Worm (Caenorhabditis elegans): ENCODE measurements around the gene T23B5.6.

T23B5.6 gene

ce11 chrIV:12632430-12632829, 44.6 kb downstream of the T23B5.6 start:
- TF ChIP-seq nhr-28 (tag; optimal IDR thresholded peaks at IDR 0.05) (peak; percentile 67), T26A8.4 (GFP tag; IDR thresholded peaks at IDR 0.05) (no peak), hmg-1.1 (GFP tag; IDR thresholded peaks at IDR 0.05) (0 out of 2 replicates have a peak, but pooled peaks have one; percentile 21), lsy-2 (tag; optimal IDR thresholded peaks at IDR 0.05) (peak in 1 of 2 experiments; percentile 36), hlh-30 (tag; optimal IDR thresholded peaks at IDR 0.05; ENCODE audit: insufficient read depth) (peak; percentile 15), T20F7.1 (GFP tag; optimal IDR thresholded peaks at IDR 0.05) (no peak), dpl-1 (GFP tag; optimal IDR thresholded peaks at IDR 0.05) (peak; percentile 14)

- TF ChIP-seq madf-9 (GFP tag; conservative IDR thresholded peaks at IDR 0.05) (no peak), mes-2 (tag; optimal IDR thresholded peaks at IDR 0.05; ENCODE audit: poor library complexity, severe bottlenecking) (no peak), unc-62 (GFP tag; optimal IDR thresholded peaks at IDR 0.05 in 1 of 2) (no peak), unc-62 (tag; optimal IDR thresholded peaks at IDR 0.05) (no peak), nhr-42 (GFP tag; IDR thresholded peaks at IDR 0.05) (no peak), mdt-29 (GFP tag; IDR thresholded peaks at IDR 0.05) (no peak), ZK337.2 (GFP tag; IDR thresholded peaks at IDR 0.05) (no peak), ztf-11 (tag; optimal IDR thresholded peaks at IDR 0.05) (no peak), snpc-4 (tag; optimal IDR thresholded peaks at IDR 0.05) (no peak), F37D6.2 (tag; optimal IDR thresholded peaks at IDR 0.05) (no peak), egl-43 (GFP tag; IDR thresholded peaks at IDR 0.05) (no peak), dmd-8 (GFP tag; IDR thresholded peaks at IDR 0.05) (no peak), lin-1 (GFP tag; IDR thresholded peaks at IDR 0.05) (no peak), nhr-76 (tag; optimal IDR thresholded peaks at IDR 0.05) (no peak), ceh-62 (tag; optimal IDR thresholded peaks at IDR 0.05) (no peak)
Measured at ce11 chrIV:12630922-12631321, 46.1 kb downstream of the T23B5.6 start, which contains the start of gene ark-1. TSS of gene ark-1 (minus strand) at chrIV:12631022.
